Worm (Caenorhabditis elegans): ENCODE data around the gene dpy-11.

Gene dpy-11

ce11 chrV:6522879-6523497, 7.9 kb upstream of the dpy-11 start (continued):
- TF ChIP-seq zfp-3 (GFP tag; conservative IDR thresholded peaks at IDR 0.05): no peak
- TF ChIP-seq zag-1 (tag; optimal IDR thresholded peaks at IDR 0.05): no peak
- peak; percentile 67; the same call in 1 of the 2 replicates for TF ChIP-seq php-3 (GFP tag; IDR thresholded peaks at IDR 0.05)
- 0 out of 2 replicates have a peak, but pooled peaks have one; percentile 19 for TF ChIP-seq dmd-8 (GFP tag; IDR thresholded peaks at IDR 0.05)
- peak; percentile 56 for TF ChIP-seq nhr-28 (tag; optimal IDR thresholded peaks at IDR 0.05)

ce11 chrV:6520385-6521080, 5.5 kb upstream of the dpy-11 start, which contains the start of the genes F46E10.2 and F46E10.18:
TSS of gene F46E10.2 (plus strand) at chrV:6520435.
TSS of gene F46E10.18 (plus strand) at chrV:6521030.
- no peak for TF ChIP-seq Y5F2A.4 (GFP tag; optimal IDR thresholded peaks at IDR 0.05)
- peak in 1 of 2 experiments; percentile 89 for TF ChIP-seq unc-62 (GFP tag; optimal IDR thresholded peaks at IDR 0.05 in 1 of 2)
- no peak for TF ChIP-seq unc-62 (tag; optimal IDR thresholded peaks at IDR 0.05)
- no peak for TF ChIP-seq ceh-82 (tag; optimal IDR thresholded peaks at IDR 0.05)
- no peak for TF ChIP-seq dpl-1 (GFP tag; optimal IDR thresholded peaks at IDR 0.05)
- no peak for TF ChIP-seq hlh-30 (tag; optimal IDR thresholded peaks at IDR 0.05; ENCODE audit: insufficient read depth)
- TF ChIP-seq attf-4 (tag; optimal IDR thresholded peaks at IDR 0.05): no peak
- TF ChIP-seq aha-1 (tag): peak; percentile 5
- TF ChIP-seq unc-39 (tag; optimal IDR thresholded peaks at IDR 0.05): no peak
- TF ChIP-seq dmd-8 (GFP tag; IDR thresholded peaks at IDR 0.05): no peak
- peak; percentile 83 for TF ChIP-seq set-16 (GFP tag; IDR thresholded peaks at IDR 0.05)
- TF ChIP-seq ztf-11 (tag; optimal IDR thresholded peaks at IDR 0.05): no peak
- TF ChIP-seq nhr-77 (tag; optimal IDR thresholded peaks at IDR 0.05): no peak
- no peak for TF ChIP-seq dve-1 (tag; optimal IDR thresholded peaks at IDR 0.05; ENCODE audit: insufficient read depth)
- TF ChIP-seq nhr-11 (tag; optimal IDR thresholded peaks at IDR 0.05): no peak
- TF ChIP-seq F49E8.2 (tag; optimal IDR thresholded peaks at IDR 0.05; ENCODE audit: borderline replicate concordance): no peak
- TF ChIP-seq ceh-28 (tag; optimal IDR thresholded peaks at IDR 0.05): no peak
- TF ChIP-seq egl-43 (GFP tag; IDR thresholded peaks at IDR 0.05): peak; percentile 70
- TF ChIP-seq madf-5 (GFP tag; IDR thresholded peaks at IDR 0.05): no peak

ce11 chrV:6518225-6518396, 3.1 kb upstream of the dpy-11 start, which contains the start of gene F46E10.3:
TSS of gene F46E10.3 (plus strand) at chrV:6518297.
- TF ChIP-seq snpc-1.2 (GFP tag; IDR thresholded peaks at IDR 0.05) (no peak), dpl-1 (GFP tag; optimal IDR thresholded peaks at IDR 0.05) (no peak), F44E2.7 (GFP tag; IDR thresholded peaks at IDR 0.05) (no peak), nhr-11 (tag; optimal IDR thresholded peaks at IDR 0.05) (no peak), ceh-82 (tag; optimal IDR thresholded peaks at IDR 0.05) (no peak), tra-1 (GFP tag; IDR thresholded peaks at IDR 0.05) (no peak), zip-2 (tag; optimal IDR thresholded peaks at IDR 0.05) (no peak), Y48G9A.11 (GFP tag; IDR thresholded peaks at IDR 0.05) (no peak), fkh-10 (GFP tag; optimal IDR thresholded peaks at IDR 0.05) (no peak), dmd-6 (GFP tag; IDR thresholded peaks at IDR 0.05) (no peak), D1046.2 (GFP tag; IDR thresholded peaks at IDR 0.05) (no peak), ces-1 (GFP tag; optimal IDR thresholded peaks at IDR 0.05) (no peak), hif-1 (tag; optimal IDR thresholded peaks at IDR 0.05) (no peak), nhr-42 (GFP tag; IDR thresholded peaks at IDR 0.05) (no peak), nhr-10 (tag; optimal IDR thresholded peaks at IDR 0.05) (no peak)

Measured in whole organism, L4 larva.